Worm (Caenorhabditis elegans) whole organism, L4 larva: ENCODE results near the gene hic-1.

Source experiments
- D1046.2 ChIP-seq: fragments of 200-800 bp; sonication (Bioruptor generic); IDR thresholded peaks from 2 replicates; pipeline ENCODE4 v1.3.6; 2022; ENCODE audit warnings: missing genetic modification characterization, missing compliant biosample characterization
- F44E2.7 ChIP-seq: fragments of 200-800 bp; sonication (Bioruptor generic); IDR thresholded peaks from 2 replicates; pipeline ENCODE4 v2.1.2; 2022; ENCODE audit warnings: missing genetic modification characterization, missing compliant biosample characterization
- F49E8.2 ChIP-seq: sonication (generic microtip); optimal IDR thresholded peaks from 2 replicates; lab custom pipeline; 2016; ENCODE audit warnings: missing compliant biosample characterization, mild to moderate bottlenecking, missing genetic modification characterization, borderline replicate concordance
- T20F7.1 ChIP-seq: fragments of 200-800 bp; sonication (Bioruptor generic); optimal IDR thresholded peaks from 2 replicates; lab custom pipeline; 2018; ENCODE audit warnings: mild to moderate bottlenecking, missing genetic modification characterization, missing compliant biosample characterization
- T26A8.4 ChIP-seq: fragments of 200-800 bp; sonication (Bioruptor generic); IDR thresholded peaks from 2 replicates; pipeline ENCODE4 v1.3.6; 2022; ENCODE audit warnings: missing genetic modification characterization, missing compliant biosample characterization
- Y5F2A.4 ChIP-seq: fragments of 200-800 bp; sonication (Bioruptor generic); optimal IDR thresholded peaks from 2 replicates; lab custom pipeline; 2018; ENCODE audit warnings: mild to moderate bottlenecking, missing genetic modification characterization, missing compliant biosample characterization
- ZK546.5 ChIP-seq, 2 experiments: sonication (generic microtip); optimal IDR thresholded peaks; 2 replicates each; lab custom pipeline; 2017; ENCODE audit warnings: missing biosample characterization in 2 of 2, missing genetic modification characterization in 2 of 2
- aha-1 ChIP-seq: fragments of 150-350 bp; peaks from one replicate; lab custom pipeline; 2014; ENCODE audit warnings: missing biosample characterization, missing genetic modification characterization
- ceh-28 ChIP-seq: fragments of 150-350 bp; optimal IDR thresholded peaks from 2 replicates; lab custom pipeline; 2014; ENCODE audit warnings: missing biosample characterization, missing genetic modification reagents, missing genetic modification characterization
- daf-16 ChIP-seq, 3 experiments: sonication (generic microtip); optimal IDR thresholded peaks; 2 replicates each; lab custom pipeline; 2016 to 2017; ENCODE audit warnings: missing genetic modification characterization in 3 of 3, missing genetic modification reagents in 3 of 3, mild to moderate bottlenecking in 2 of 3, missing compliant biosample characterization in 2 of 3, missing biosample characterization in 1 of 3, moderate library complexity in 1 of 3
- daf-19 ChIP-seq: fragments of 200-800 bp; sonication (Bioruptor generic); conservative IDR thresholded peaks from 2 replicates; pipeline ENCODE4 v1.3.6; 2022; ENCODE audit warnings: missing genetic modification characterization, missing compliant biosample characterization
- dmd-8 ChIP-seq: fragments of 200-800 bp; sonication (Bioruptor generic); IDR thresholded peaks from 2 replicates; pipeline ENCODE4 v1.3.6; 2022; ENCODE audit warnings: missing genetic modification characterization, missing compliant biosample characterization
- dmd-9 ChIP-seq: fragments of 200-800 bp; sonication (Bioruptor generic); IDR thresholded peaks from 2 replicates; pipeline ENCODE4 v1.3.6; 2022; ENCODE audit warnings: missing genetic modification reagents, missing genetic modification characterization, missing compliant biosample characterization
- dve-1 ChIP-seq: sonication (generic microtip); optimal IDR thresholded peaks from 2 replicates; lab custom pipeline; 2017; ENCODE audit warnings: antibody characterized with exemption, mild to moderate bottlenecking, missing genetic modification characterization, missing compliant biosample characterization; ENCODE audit not compliant: insufficient read depth
- egl-27 ChIP-seq: sonication (generic microtip); optimal IDR thresholded peaks from 3 replicates; lab custom pipeline; 2017; ENCODE audit warnings: missing biosample characterization, missing genetic modification reagents, missing genetic modification characterization
- hlh-30 ChIP-seq: sonication (generic microtip); optimal IDR thresholded peaks from 2 replicates; lab custom pipeline; 2017; ENCODE audit warnings: antibody characterized with exemption, mild to moderate bottlenecking, missing genetic modification characterization, missing compliant biosample characterization; ENCODE audit not compliant: insufficient read depth
- lin-1 ChIP-seq: fragments of 200-800 bp; sonication (Bioruptor generic); IDR thresholded peaks from 2 replicates; pipeline ENCODE4 v1.3.6; 2022; ENCODE audit warnings: missing genetic modification reagents, missing genetic modification characterization, missing compliant biosample characterization
- lin-15B ChIP-seq: fragments of 150-350 bp; sonication (generic microtip); optimal IDR thresholded peaks from 3 replicates; lab custom pipeline; 2014; ENCODE audit warnings: missing biosample characterization, missing genetic modification characterization
- lir-3 ChIP-seq: sonication (generic microtip); optimal IDR thresholded peaks from 2 replicates; lab custom pipeline; 2016; ENCODE audit warnings: mild to moderate bottlenecking, missing genetic modification characterization, missing compliant biosample characterization
- mdt-29 ChIP-seq: fragments of 200-800 bp; sonication (Bioruptor generic); IDR thresholded peaks from 2 replicates; pipeline ENCODE4 v1.3.6; 2022; ENCODE audit warnings: missing genetic modification reagents, missing genetic modification characterization, missing compliant biosample characterization
- mep-1 ChIP-seq: fragments of 150-350 bp; sonication (generic microtip); optimal IDR thresholded peaks from 3 replicates; lab custom pipeline; 2014; ENCODE audit warnings: missing biosample characterization, missing genetic modification characterization
- mxl-2 ChIP-seq: fragments of 200-800 bp; sonication (Bioruptor generic); conservative IDR thresholded peaks from 2 replicates; pipeline ENCODE4 v1.3.6; 2022; ENCODE audit warnings: missing genetic modification reagents, missing genetic modification characterization, missing compliant biosample characterization
- mxl-3 ChIP-seq: fragments of 200-800 bp; sonication (Bioruptor generic); optimal IDR thresholded peaks from 2 replicates; lab custom pipeline; 2018; ENCODE audit warnings: mild to moderate bottlenecking, missing genetic modification characterization, missing compliant biosample characterization
- nhr-11 ChIP-seq: fragments of 150-350 bp; optimal IDR thresholded peaks from 2 replicates; lab custom pipeline; 2014; ENCODE audit warnings: missing biosample characterization, missing genetic modification characterization
- nhr-111 ChIP-seq: fragments of 200-800 bp; sonication (Bioruptor generic); optimal IDR thresholded peaks from 2 replicates; lab custom pipeline; 2018; ENCODE audit warnings: mild to moderate bottlenecking, missing genetic modification characterization, missing compliant biosample characterization
- nhr-6 ChIP-seq: fragments of 150-350 bp; optimal IDR thresholded peaks from 2 replicates; lab custom pipeline; 2014; ENCODE audit warnings: missing biosample characterization, missing genetic modification characterization
- nhr-77 ChIP-seq: fragments of 150-350 bp; optimal IDR thresholded peaks from 2 replicates; lab custom pipeline; 2014; ENCODE audit warnings: missing biosample characterization, missing genetic modification characterization
- php-3 ChIP-seq: fragments of 200-800 bp; sonication (Bioruptor generic); IDR thresholded peaks from 2 replicates; pipeline ENCODE4 v1.3.6; 2022; ENCODE audit warnings: missing genetic modification reagents, missing genetic modification characterization, missing compliant biosample characterization
- pqm-1 ChIP-seq: sonication (generic microtip); optimal IDR thresholded peaks from 2 replicates; lab custom pipeline; 2017; ENCODE audit warnings: missing biosample characterization, missing genetic modification characterization
- skn-1 ChIP-seq: fragments of 150-350 bp; optimal IDR thresholded peaks from 2 replicates; lab custom pipeline; 2014; ENCODE audit warnings: missing biosample characterization, missing genetic modification characterization
- spr-1 ChIP-seq: sonication (generic microtip); optimal IDR thresholded peaks from 2 replicates; lab custom pipeline; 2016; ENCODE audit warnings: mild to moderate bottlenecking, missing genetic modification characterization, missing compliant biosample characterization
- spr-3 ChIP-seq: fragments of 200-800 bp; sonication (Bioruptor generic); optimal IDR thresholded peaks from 2 replicates; lab custom pipeline; 2018; ENCODE audit warnings: mild to moderate bottlenecking, missing genetic modification characterization, missing compliant biosample characterization
- tag-97 ChIP-seq: fragments of 200-800 bp; sonication (Bioruptor generic); IDR thresholded peaks from 2 replicates; pipeline ENCODE4 v1.3.6; 2022; ENCODE audit warnings: missing genetic modification characterization, missing compliant biosample characterization
- unc-39 ChIP-seq: sonication (generic microtip); optimal IDR thresholded peaks from 2 replicates; lab custom pipeline; 2017; ENCODE audit warnings: missing biosample characterization, missing genetic modification characterization
- unc-62 ChIP-seq, 3 experiments: fragments of 150-350 bp in 1 of 3; sonication (generic microtip); optimal IDR thresholded peaks in 2 of 3; peaks in 1 of 3; 1 replicate in 1 of 3; 2 replicates in 2 of 3; lab custom pipeline; 2014 to 2017; ENCODE audit warnings: missing biosample characterization in 3 of 3, missing genetic modification characterization in 3 of 3, missing genetic modification reagents in 3 of 3, missing genotype in 1 of 3
- zfp-3 ChIP-seq: fragments of 200-800 bp; sonication (Bioruptor generic); conservative IDR thresholded peaks from 2 replicates; pipeline ENCODE4 v1.3.6; 2022; ENCODE audit warnings: missing genetic modification reagents, missing genetic modification characterization, missing compliant biosample characterization
- zip-2 ChIP-seq: fragments of 150-350 bp; optimal IDR thresholded peaks from 2 replicates; lab custom pipeline; 2014; ENCODE audit warnings: missing biosample characterization, missing genetic modification characterization

The hic-1 gene

DNA sequence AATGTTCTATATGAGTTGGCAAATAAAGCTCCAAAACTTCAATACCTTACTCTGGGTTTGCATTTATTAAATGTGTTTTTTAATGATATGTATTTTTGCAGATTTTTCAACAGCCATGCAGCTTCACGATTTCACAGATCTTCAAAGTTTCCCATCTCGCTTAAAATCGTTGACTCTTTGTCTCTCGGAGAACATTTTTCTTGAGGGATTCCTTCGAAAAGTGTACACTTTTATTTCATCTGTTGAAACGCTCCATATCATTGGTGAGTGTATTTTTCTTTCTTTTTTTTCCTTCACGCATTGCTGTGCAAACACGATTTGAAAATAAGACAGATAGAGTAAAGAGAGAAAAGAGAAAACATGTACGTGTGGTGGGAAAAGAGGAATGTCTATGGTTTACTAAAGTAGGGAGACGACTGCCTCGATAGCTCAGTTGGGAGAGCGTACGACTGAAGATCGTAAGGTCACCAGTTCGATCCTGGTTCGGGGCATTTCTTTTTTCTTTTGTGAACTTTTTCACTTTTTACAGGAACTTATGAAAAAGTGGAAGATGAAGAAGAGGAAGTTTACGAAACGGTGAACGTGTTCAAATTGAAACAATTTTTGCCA, 5.3 kb downstream of the hic-1 start (continued):
- TF ChIP-seq ZK546.5 (tag; optimal IDR thresholded peaks at IDR 0.05; lab: Kevin White, UChicago) (no peak), mdt-29 (no peak), nhr-6 (peak; percentile 44), spr-3 (peak; percentile 67), mxl-2 (GFP tag; lab: Robert Waterston, UW) (peak; percentile 68; the same call in 1 of the 2 replicates), unc-39 (tag; lab: Kevin White, UChicago) (no peak), aha-1 (no peak), daf-19 (peak; percentile 91), nhr-77 (tag; lab: Kevin White, UChicago) (peak; percentile 38), nhr-111 (no peak), unc-62 (GFP tag; optimal IDR thresholded peaks at IDR 0.05 in 1 of 2; lab: Kevin White, UChicago) (peak in 1 of 2 experiments; percentile 94), unc-62 (tag; optimal IDR thresholded peaks at IDR 0.05; lab: Kevin White, UChicago) (no peak), pqm-1 (tag; lab: Kevin White, UChicago) (no peak), zip-2 (tag; lab: Kevin White, UChicago) (no peak)

DNA sequence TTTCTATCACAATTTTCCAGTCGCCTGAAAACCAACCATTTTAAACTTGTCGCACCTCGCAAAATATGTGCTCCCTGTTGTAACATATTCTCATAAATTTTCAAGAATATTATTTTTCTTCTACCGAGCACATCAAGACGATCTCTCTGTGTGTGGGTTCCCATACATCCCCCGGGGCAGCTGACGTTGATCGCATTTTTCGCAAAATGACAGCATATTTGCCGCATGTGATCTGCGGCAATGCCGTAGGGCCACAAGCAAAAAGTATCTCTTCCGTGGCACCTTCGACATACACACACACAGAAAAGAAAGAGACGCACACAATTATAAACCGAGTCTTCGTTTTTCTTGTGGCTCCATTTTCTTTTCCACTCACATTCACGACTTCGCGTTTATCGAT, 7.0 kb downstream of the hic-1 start:
- TF ChIP-seq lin-1: no peak
- TF ChIP-seq F49E8.2 (tag; lab: Kevin White, UChicago): no peak
- TF ChIP-seq aha-1: peak; percentile 95
- no peak for TF ChIP-seq zfp-3 (GFP tag; lab: Robert Waterston, UW)
- TF ChIP-seq lin-15B (tag; lab: Kevin White, UChicago): no peak
- TF ChIP-seq dmd-8 (GFP tag; lab: Robert Waterston, UW): no peak
- TF ChIP-seq mep-1: no peak
- no peak for TF ChIP-seq skn-1 (tag; lab: Kevin White, UChicago)
- TF ChIP-seq unc-62 (GFP tag; optimal IDR thresholded peaks at IDR 0.05 in 1 of 2; lab: Kevin White, UChicago): no peak
- TF ChIP-seq unc-62 (tag; optimal IDR thresholded peaks at IDR 0.05; lab: Kevin White, UChicago): no peak
- TF ChIP-seq nhr-111: no peak
- peak in 1 of 2 experiments; percentile 63 for TF ChIP-seq daf-16 (GFP tag; optimal IDR thresholded peaks at IDR 0.05; lab: Kevin White, UChicago)
- TF ChIP-seq daf-16 (tag; optimal IDR thresholded peaks at IDR 0.05; lab: Kevin White, UChicago): no peak
- peak; percentile 29 for TF ChIP-seq hlh-30 (tag; lab: Kevin White, UChicago)
- peak; percentile 51 for TF ChIP-seq nhr-11 (tag; lab: Kevin White, UChicago)

DNA sequence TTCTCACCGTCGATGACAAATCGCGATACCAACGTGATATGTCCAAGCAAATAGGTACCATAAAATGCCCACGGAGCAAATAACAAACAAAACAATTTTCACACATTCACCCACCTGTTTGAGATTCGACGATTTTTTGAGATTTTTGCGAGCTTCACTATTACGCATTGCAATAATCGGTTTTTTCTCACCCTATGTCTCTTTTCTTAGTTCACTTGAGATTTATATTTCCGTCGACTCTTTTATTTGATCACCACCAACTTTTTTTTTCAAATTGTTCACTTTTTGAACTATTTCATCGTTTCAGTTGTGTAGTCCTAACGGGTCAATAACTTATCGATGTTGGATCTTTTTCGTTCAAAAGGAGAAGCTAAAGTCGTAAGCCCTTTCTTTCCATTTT, 10.1 kb downstream of the hic-1 start, which contains the start of gene fbxl-4:
Gene fbxl-4 (plus strand): TSS at position 301 of the 400 bp plus-strand sequence.
- TF ChIP-seq lir-3 (no peak), Y5F2A.4 (no peak), tag-97 (no peak), nhr-11 (tag; lab: Kevin White, UChicago) (no peak), zfp-3 (GFP tag; lab: Robert Waterston, UW) (no peak), F44E2.7 (GFP tag; lab: Robert Waterston, UW) (no peak), T26A8.4 (no peak), egl-27 (tag; lab: Kevin White, UChicago) (no peak), spr-1 (tag; lab: Kevin White, UChicago) (no peak), dve-1 (tag; lab: Kevin White, UChicago) (no peak), mxl-3 (GFP tag; lab: Kevin White, UChicago) (no peak), T20F7.1 (GFP tag; lab: Kevin White, UChicago) (no peak), D1046.2 (GFP tag; lab: Robert Waterston, UW) (no peak), daf-19 (no peak), ceh-28 (no peak)

DNA sequence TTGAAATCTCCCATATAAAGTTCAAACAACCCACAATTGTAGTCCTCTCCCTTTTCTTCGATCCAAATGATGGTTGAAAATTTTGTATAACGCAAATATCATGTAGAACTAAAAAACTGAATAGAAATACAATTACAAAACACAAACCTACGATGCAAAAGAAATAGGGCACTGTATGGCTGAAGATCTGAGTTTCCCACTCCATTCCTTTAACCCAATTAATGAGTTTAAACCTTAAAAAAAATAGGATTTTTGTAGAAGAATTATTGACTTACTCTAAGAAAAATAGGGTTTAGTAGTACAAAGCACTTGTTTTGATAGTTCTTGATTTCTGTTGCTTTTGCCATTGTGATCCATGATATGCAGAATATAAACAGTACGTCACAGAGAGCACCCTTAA, 15.2 kb downstream of the hic-1 start:
- TF ChIP-seq skn-1 (tag; lab: Kevin White, UChicago) (no peak), dmd-9 (GFP tag; lab: Robert Waterston, UW) (no peak), php-3 (GFP tag; lab: Robert Waterston, UW) (no peak), unc-62 (GFP tag; optimal IDR thresholded peaks at IDR 0.05 in 1 of 2; lab: Kevin White, UChicago) (peak in 1 of 2 experiments; percentile 93), unc-62 (tag; optimal IDR thresholded peaks at IDR 0.05; lab: Kevin White, UChicago) (no peak)
- TF ChIP-seq, all 104 proteins: peak for 1
